Worm (Caenorhabditis elegans) whole organism, L1 larva: ENCODE measurements around the gene zhit-1.

ENCODE experiments used
- C04F5.9 ChIP-seq: sonication (generic microtip); optimal IDR thresholded peaks from 2 replicates; lab custom pipeline; 2016; ENCODE audit warnings: missing genetic modification characterization, missing compliant biosample characterization
- C16A3.4 ChIP-seq: fragments of 150-350 bp; optimal IDR thresholded peaks from 2 replicates; lab custom pipeline; 2014; ENCODE audit warnings: missing biosample characterization, missing genetic modification characterization
- C34B4.2 ChIP-seq: sonication (generic microtip); optimal IDR thresholded peaks from 2 replicates; lab custom pipeline; 2017; ENCODE audit warnings: mild to moderate bottlenecking, missing genetic modification characterization, missing compliant biosample characterization
- F16B12.6 ChIP-seq: fragments of 150-350 bp; optimal IDR thresholded peaks from 2 replicates; lab custom pipeline; 2014; ENCODE audit warnings: missing biosample characterization, missing genetic modification characterization
- ceh-63 ChIP-seq: fragments of 200-800 bp; sonication (Bioruptor generic); optimal IDR thresholded peaks from 2 replicates; lab custom pipeline; 2018; ENCODE audit warnings: mild to moderate bottlenecking, missing genetic modification characterization, missing compliant biosample characterization
- ceh-90 ChIP-seq: sonication (generic microtip); optimal IDR thresholded peaks from 2 replicates; lab custom pipeline; 2016; ENCODE audit warnings: missing genetic modification characterization, missing compliant biosample characterization
- dpl-1 ChIP-seq, 3 experiments: fragments of 150-350 bp in 2 of 3; sonication (generic microtip) in 1 of 3; optimal IDR thresholded peaks; 2 replicates each; lab custom pipeline; 2014 to 2017; ENCODE audit warnings: missing biosample characterization in 3 of 3, missing genetic modification characterization in 3 of 3, missing genetic modification reagents in 3 of 3
- dsc-1 ChIP-seq: sonication (generic microtip); optimal IDR thresholded peaks from 2 replicates; lab custom pipeline; 2016; ENCODE audit warnings: mild to moderate bottlenecking, missing genetic modification characterization, missing compliant biosample characterization
- efl-1 ChIP-seq, 4 experiments: fragments of 150-350 bp; optimal IDR thresholded peaks in 3 of 4; peaks in 1 of 4; 1 replicate in 1 of 4; 2 replicates in 3 of 4; lab custom pipeline; 2014; ENCODE audit warnings: missing biosample characterization in 2 of 4, missing genetic modification characterization in 2 of 4, missing genetic modification reagents in 2 of 4
- efl-3 ChIP-seq: fragments of 200-800 bp; sonication (Bioruptor generic); optimal IDR thresholded peaks from 2 replicates; lab custom pipeline; 2018; ENCODE audit warnings: mild to moderate bottlenecking, missing genetic modification characterization, missing compliant biosample characterization
- egl-13 ChIP-seq: sonication (generic microtip); optimal IDR thresholded peaks from 2 replicates; lab custom pipeline; 2016; ENCODE audit warnings: missing genotype, missing genetic modification reagents, missing genetic modification characterization, missing compliant biosample characterization
- fkh-10 ChIP-seq: sonication (generic microtip); optimal IDR thresholded peaks from 2 replicates; lab custom pipeline; 2017; ENCODE audit warnings: missing biosample characterization, missing genetic modification reagents, missing genetic modification characterization
- fkh-4 ChIP-seq: sonication (generic microtip); optimal IDR thresholded peaks from 2 replicates; lab custom pipeline; 2016; ENCODE audit warnings: missing compliant biosample characterization, missing genetic modification characterization, borderline replicate concordance
- fkh-8 ChIP-seq: sonication (generic microtip); optimal IDR thresholded peaks from 2 replicates; lab custom pipeline; 2016; ENCODE audit warnings: mild to moderate bottlenecking, missing genetic modification characterization, missing compliant biosample characterization
- fos-1 ChIP-seq: fragments of 150-350 bp; optimal IDR thresholded peaks from 2 replicates; lab custom pipeline; 2014; ENCODE audit warnings: missing biosample characterization, missing genetic modification characterization
- lin-14 ChIP-seq: fragments of 200-800 bp; sonication (Bioruptor generic); optimal IDR thresholded peaks from 2 replicates; lab custom pipeline; 2018; ENCODE audit warnings: mild to moderate bottlenecking, missing genetic modification characterization, moderate library complexity, missing compliant biosample characterization
- lin-35 ChIP-seq, 2 experiments: fragments of 150-350 bp; optimal IDR thresholded peaks; 2 replicates each; lab custom pipeline; 2014; ENCODE audit warnings: missing biosample characterization in 2 of 2, missing genetic modification characterization in 2 of 2, missing genetic modification reagents in 2 of 2
- lsy-2 ChIP-seq, 2 experiments: fragments of 150-350 bp; optimal IDR thresholded peaks; 2 replicates each; lab custom pipeline; 2014; ENCODE audit warnings: missing biosample characterization in 2 of 2, missing genetic modification characterization in 2 of 2
- mdl-1 ChIP-seq, 2 experiments: fragments of 150-350 bp; optimal IDR thresholded peaks; 2 replicates each; lab custom pipeline; 2014 to 2017; ENCODE audit warnings: missing biosample characterization in 2 of 2, missing genetic modification characterization in 2 of 2, inconsistent platforms in 1 of 2
- mef-2 ChIP-seq: fragments of 150-350 bp; optimal IDR thresholded peaks from 2 replicates; lab custom pipeline; 2014; ENCODE audit warnings: missing biosample characterization, missing genetic modification characterization
- mep-1 ChIP-seq: fragments of 150-350 bp; optimal IDR thresholded peaks from 2 replicates; lab custom pipeline; 2014; ENCODE audit warnings: missing biosample characterization, missing genetic modification characterization
- nhr-11 ChIP-seq: fragments of 150-350 bp; optimal IDR thresholded peaks from 2 replicates; lab custom pipeline; 2014; ENCODE audit warnings: missing biosample characterization, missing genetic modification characterization
- nhr-19 ChIP-seq: fragments of 200-800 bp; sonication (Bioruptor generic); conservative IDR thresholded peaks from 2 replicates; pipeline ENCODE4 v1.3.6; 2022; ENCODE audit warnings: missing genetic modification characterization, missing compliant biosample characterization
- nhr-237 ChIP-seq: fragments of 150-350 bp; optimal IDR thresholded peaks from 2 replicates; lab custom pipeline; 2014; ENCODE audit warnings: missing biosample characterization, missing genetic modification characterization
- nhr-28 ChIP-seq: fragments of 150-350 bp; optimal IDR thresholded peaks from 2 replicates; lab custom pipeline; 2014; ENCODE audit warnings: missing biosample characterization, missing genetic modification characterization
- nhr-71 ChIP-seq: sonication (generic microtip); optimal IDR thresholded peaks from 2 replicates; lab custom pipeline; 2016; ENCODE audit warnings: mild to moderate bottlenecking, missing genetic modification characterization, moderate library complexity, missing compliant biosample characterization
- nhr-84 ChIP-seq: sonication (generic microtip); optimal IDR thresholded peaks from 2 replicates; lab custom pipeline; 2017; ENCODE audit warnings: missing biosample characterization, missing genetic modification characterization
- nhr-90 ChIP-seq: sonication (generic microtip); optimal IDR thresholded peaks from 2 replicates; lab custom pipeline; 2016; ENCODE audit warnings: mild to moderate bottlenecking, missing genetic modification characterization, missing compliant biosample characterization; ENCODE audit not compliant: poor library complexity
- pag-3 ChIP-seq: sonication (generic microtip); optimal IDR thresholded peaks from 2 replicates; lab custom pipeline; 2017; ENCODE audit warnings: missing genetic modification characterization, mild to moderate bottlenecking, missing compliant biosample characterization, antibody characterized with exemption, borderline replicate concordance; ENCODE audit not compliant: insufficient read depth
- pax-3 ChIP-seq: fragments of 200-800 bp; sonication (Bioruptor generic); optimal IDR thresholded peaks from 2 replicates; lab custom pipeline; 2018; ENCODE audit warnings: mild to moderate bottlenecking, missing genetic modification characterization, moderate library complexity, missing compliant biosample characterization
- pqm-1 ChIP-seq: sonication (generic microtip); optimal IDR thresholded peaks from 3 replicates; lab custom pipeline; 2017; ENCODE audit warnings: missing biosample characterization, missing genetic modification characterization
- rnt-1 ChIP-seq: sonication (generic microtip); optimal IDR thresholded peaks from 2 replicates; lab custom pipeline; 2016; ENCODE audit warnings: mild to moderate bottlenecking, missing genetic modification characterization, moderate library complexity, missing compliant biosample characterization
- skn-1 ChIP-seq: fragments of 150-350 bp; optimal IDR thresholded peaks from 2 replicates; lab custom pipeline; 2014; ENCODE audit warnings: missing biosample characterization, missing genetic modification characterization
- sox-4 ChIP-seq: sonication (generic microtip); optimal IDR thresholded peaks from 2 replicates; lab custom pipeline; 2016; ENCODE audit warnings: missing genetic modification characterization, missing compliant biosample characterization
- sptf-1 ChIP-seq: fragments of 150-350 bp; optimal IDR thresholded peaks from 2 replicates; lab custom pipeline; 2014; ENCODE audit warnings: missing biosample characterization, missing genetic modification characterization
- sup-37 ChIP-seq: fragments of 200-800 bp; sonication (Bioruptor generic); optimal IDR thresholded peaks from 2 replicates; lab custom pipeline; 2018; ENCODE audit warnings: mild to moderate bottlenecking, missing genetic modification characterization, missing compliant biosample characterization
- tbx-2 ChIP-seq: sonication (generic microtip); optimal IDR thresholded peaks from 2 replicates; lab custom pipeline; 2016; ENCODE audit warnings: missing genetic modification characterization, missing compliant biosample characterization
- tlp-1 ChIP-seq: fragments of 150-350 bp; optimal IDR thresholded peaks from 2 replicates; lab custom pipeline; 2014; ENCODE audit warnings: missing biosample characterization, missing genetic modification characterization
- unc-130 ChIP-seq: fragments of 150-350 bp; optimal IDR thresholded peaks from 2 replicates; lab custom pipeline; 2017; ENCODE audit warnings: missing biosample characterization, missing genetic modification characterization, inconsistent platforms
- unc-98 ChIP-seq: fragments of 200-800 bp; sonication (Bioruptor generic); IDR thresholded peaks from 2 replicates; pipeline ENCODE4 v1.3.6; 2022; ENCODE audit warnings: missing genetic modification characterization, missing compliant biosample characterization
- ztf-11 ChIP-seq, 2 experiments: sonication (generic microtip); optimal IDR thresholded peaks; 2 replicates each; lab custom pipeline; 2016 to 2017; ENCODE audit warnings: missing genetic modification characterization in 2 of 2, missing biosample characterization in 1 of 2, missing compliant biosample characterization in 1 of 2

The zhit-1 gene

DNA sequence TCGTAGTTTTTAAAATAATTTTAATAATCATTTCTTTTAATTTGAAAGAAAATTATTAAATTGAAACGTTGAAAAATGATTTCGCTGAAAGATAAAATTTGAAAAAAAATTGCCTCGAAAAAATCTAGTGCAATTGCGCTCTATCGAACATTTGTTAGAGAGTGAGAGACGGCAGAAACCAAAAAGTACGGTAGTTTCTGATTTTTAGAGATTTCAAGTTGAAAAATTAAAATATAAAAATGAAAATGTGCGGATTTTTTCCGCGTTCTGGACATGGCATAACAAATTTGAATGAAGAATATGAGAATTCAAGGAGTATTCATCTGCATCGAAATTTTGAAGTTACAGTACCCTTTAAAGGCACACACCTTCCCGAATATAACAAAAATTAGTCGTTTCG lies 23.0 kb upstream of the zhit-1 start:
- TF ChIP-seq ceh-90 (tag; lab: Kevin White, UChicago) (no peak), lin-35 (GFP tag; optimal IDR thresholded peaks at IDR 0.05; lab: Kevin White, UChicago) (peak in 1 of 2 experiments; percentile 53), sox-4 (tag; lab: Kevin White, UChicago) (no peak), C04F5.9 (tag; lab: Kevin White, UChicago) (no peak), tlp-1 (tag; lab: Kevin White, UChicago) (no peak), lsy-2 (tag; optimal IDR thresholded peaks at IDR 0.05; lab: Kevin White, UChicago) (peak in 1 of 2 experiments; percentile 79), tbx-2 (tag; lab: Kevin White, UChicago) (no peak), mef-2 (tag; lab: Kevin White, UChicago) (no peak), egl-13 (tag; lab: Kevin White, UChicago) (no peak), dpl-1 (GFP tag; optimal IDR thresholded peaks at IDR 0.05; lab: Kevin White, UChicago) (peak in 1 of 3 experiments; percentile 61), sup-37 (no peak), pag-3 (no peak), nhr-28 (tag; lab: Kevin White, UChicago) (no peak), efl-1 (optimal IDR thresholded peaks at IDR 0.05; lab: Kevin White, UChicago) (peak; percentile 25 to 45), efl-1 (GFP tag; optimal IDR thresholded peaks at IDR 0.05 in 1 of 2; lab: Kevin White, UChicago) (peak; percentile 30 to 69), nhr-237 (no peak), mep-1 (peak; percentile 23), fkh-4 (no peak), pqm-1 (tag; lab: Kevin White, UChicago) (no peak), ceh-63 (no peak), rnt-1 (tag; lab: Kevin White, UChicago) (no peak)
- TF ChIP-seq, all 84 proteins: peak for 5

DNA sequence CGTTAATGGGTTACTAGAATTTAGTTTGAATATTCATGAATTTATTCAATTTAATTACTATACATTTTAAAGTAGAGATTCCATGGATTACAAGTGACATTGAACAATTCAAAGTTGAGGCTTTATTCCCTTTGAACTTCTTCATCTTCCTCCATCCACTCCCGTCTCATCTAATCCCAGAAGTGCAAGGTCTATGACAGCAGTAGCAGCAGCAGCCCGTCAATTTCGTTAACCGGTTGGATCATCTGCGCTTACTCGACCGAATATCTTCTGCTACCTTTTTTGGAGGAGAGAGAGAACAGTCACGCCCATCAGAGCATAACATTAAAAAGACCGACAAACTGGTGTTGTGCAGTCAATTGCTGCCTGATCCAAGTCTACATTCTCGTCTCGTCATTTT lies 20.9 kb upstream of the zhit-1 start, which contains the start of gene M03E7.2:
Gene M03E7.2, plus strand, starts transcription at position 301 of the 400 bp plus-strand sequence.
- TF ChIP-seq unc-98 (GFP tag; lab: Robert Waterston, UW), result no peak
- TF ChIP-seq nhr-11 (tag; lab: Kevin White, UChicago), result no peak
- no peak for TF ChIP-seq efl-3 (GFP tag; lab: Kevin White, UChicago)
- no peak for TF ChIP-seq efl-1 (optimal IDR thresholded peaks at IDR 0.05; lab: Kevin White, UChicago)
- peak in 1 of 2 experiments; percentile 83 for TF ChIP-seq efl-1 (GFP tag; optimal IDR thresholded peaks at IDR 0.05 in 1 of 2; lab: Kevin White, UChicago)
- TF ChIP-seq C34B4.2 (tag; lab: Kevin White, UChicago), result no peak
- no peak for TF ChIP-seq C16A3.4 (tag; lab: Kevin White, UChicago)
- TF ChIP-seq nhr-90, result no peak

DNA sequence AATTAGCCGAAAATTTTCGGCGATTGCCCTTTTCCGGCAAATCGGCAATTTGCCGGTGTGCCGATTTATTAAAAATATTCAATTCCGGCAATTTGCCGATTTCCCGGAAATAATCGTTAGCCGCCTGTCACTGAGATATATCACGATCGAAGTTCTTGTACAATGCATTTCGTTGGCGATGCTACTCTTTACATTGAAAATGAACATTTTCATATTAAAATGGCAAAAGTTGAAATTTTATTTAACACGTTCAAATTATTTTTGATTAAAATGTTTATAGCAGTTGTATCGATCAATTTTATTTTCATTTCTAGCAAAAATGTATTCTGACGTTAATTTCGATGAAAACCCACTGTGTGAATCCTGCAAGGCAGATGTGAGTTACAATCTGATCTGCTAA lies 18.4 kb upstream of the zhit-1 start, which contains the start of gene M03E7.3:
Gene M03E7.3, plus strand, starts transcription at position 301 of the 400 bp plus-strand sequence.
- TF ChIP-seq nhr-90 (no peak), fkh-10 (GFP tag; lab: Kevin White, UChicago) (no peak), F16B12.6 (no peak), efl-1 (optimal IDR thresholded peaks at IDR 0.05; lab: Kevin White, UChicago) (no peak), efl-1 (GFP tag; optimal IDR thresholded peaks at IDR 0.05 in 1 of 2; lab: Kevin White, UChicago) (no peak), pax-3 (no peak)
- TF ChIP-seq, all 84 proteins: peak for 0

DNA sequence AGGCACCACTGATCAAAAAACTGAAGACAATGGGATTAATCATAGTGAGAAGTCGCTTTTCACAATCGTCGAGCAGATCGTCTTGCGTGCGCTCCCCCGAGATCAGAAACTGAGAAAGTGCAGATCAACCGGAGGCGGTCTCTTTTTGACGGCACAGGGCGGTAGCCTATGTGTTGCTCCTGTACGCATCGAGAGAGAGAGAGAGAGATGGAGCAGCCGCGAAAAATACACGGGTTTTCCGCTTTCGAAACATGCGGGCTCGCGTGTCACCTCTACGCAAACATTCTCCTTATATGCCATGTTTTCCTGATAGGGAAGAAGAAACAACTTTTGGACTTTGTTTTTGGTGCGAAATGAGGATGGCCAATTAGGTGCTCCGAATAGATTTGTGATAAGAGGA lies 16.8 kb upstream of the zhit-1 start, which contains the start of gene lrpc-1:
Gene lrpc-1, minus strand, starts transcription at position 101 of the 400 bp plus-strand sequence.
- TF ChIP-seq unc-130 (tag; lab: Kevin White, UChicago), result no peak
- TF ChIP-seq fkh-8 (tag; lab: Kevin White, UChicago), result no peak
- no peak for TF ChIP-seq pqm-1 (tag; lab: Kevin White, UChicago)
- no peak for TF ChIP-seq mdl-1 (tag; optimal IDR thresholded peaks at IDR 0.05; lab: Kevin White, UChicago)
- no peak for TF ChIP-seq mef-2 (tag; lab: Kevin White, UChicago)
- TF ChIP-seq fos-1 (tag; lab: Kevin White, UChicago), result no peak
- no peak for TF ChIP-seq nhr-90
- no peak for TF ChIP-seq sptf-1 (tag; lab: Kevin White, UChicago)
- no peak for TF ChIP-seq nhr-71 (tag; lab: Kevin White, UChicago)
- TF ChIP-seq fkh-4, result no peak
- no peak for TF ChIP-seq lin-14 (GFP tag; lab: Kevin White, UChicago)
- no peak for TF ChIP-seq mep-1
- no peak for TF ChIP-seq nhr-84 (tag; lab: Kevin White, UChicago)
- no peak for TF ChIP-seq nhr-19
- TF ChIP-seq skn-1, result no peak
- no peak for TF ChIP-seq pag-3
- no peak for TF ChIP-seq dsc-1
- TF ChIP-seq ztf-11 (tag; optimal IDR thresholded peaks at IDR 0.05; lab: Kevin White, UChicago), result no peak
